Worm (Caenorhabditis elegans) whole organism, late embryonic: ENCODE measurements around the gene nhr-195.

Experiments used
- Y22D7AL.16 ChIP-seq: sonication (generic microtip); optimal IDR thresholded peaks from 2 replicates; lab custom pipeline; 2016; ENCODE audit warnings: missing genetic modification characterization, missing compliant biosample characterization
- ceh-18 ChIP-seq: sonication (generic microtip); optimal IDR thresholded peaks from 2 replicates; lab custom pipeline; 2016; ENCODE audit warnings: missing genetic modification characterization, missing compliant biosample characterization
- dmd-4 ChIP-seq: sonication (generic microtip); optimal IDR thresholded peaks from 2 replicates; lab custom pipeline; 2016; ENCODE audit warnings: borderline replicate concordance, missing genetic modification characterization, missing compliant biosample characterization
- fkh-10 ChIP-seq: fragments of 150-350 bp; optimal IDR thresholded peaks from 2 replicates; lab custom pipeline; 2014; ENCODE audit warnings: missing biosample characterization, missing genetic modification reagents, missing genetic modification characterization
- hlh-15 ChIP-seq: sonication (generic microtip); optimal IDR thresholded peaks from 2 replicates; lab custom pipeline; 2016; ENCODE audit warnings: missing genetic modification characterization, missing compliant biosample characterization
- mec-3 ChIP-seq: sonication (generic microtip); optimal IDR thresholded peaks from 2 replicates; lab custom pipeline; 2016; ENCODE audit warnings: borderline replicate concordance, missing genetic modification characterization, missing compliant biosample characterization
- nfya-1 ChIP-seq: sonication (generic microtip); optimal IDR thresholded peaks from 2 replicates; lab custom pipeline; 2017; ENCODE audit warnings: missing genetic modification characterization, mild to moderate bottlenecking, missing compliant biosample characterization, antibody characterized with exemption, moderate library complexity
- pax-1 ChIP-seq: fragments of 150-350 bp; optimal IDR thresholded peaks from 2 replicates; lab custom pipeline; 2014; ENCODE audit warnings: missing biosample characterization, missing genetic modification characterization
- pha-4 ChIP-seq: fragments of 150-350 bp; optimal IDR thresholded peaks from 2 replicates; lab custom pipeline; 2018; ENCODE audit warnings: missing biosample characterization, missing genetic modification reagents, missing genetic modification characterization
- rnt-1 ChIP-seq: sonication (generic microtip); optimal IDR thresholded peaks from 2 replicates; lab custom pipeline; 2016; ENCODE audit warnings: missing genetic modification characterization, missing compliant biosample characterization
- tbx-2 ChIP-seq: sonication (generic microtip); optimal IDR thresholded peaks from 2 replicates; lab custom pipeline; 2016; ENCODE audit warnings: missing genetic modification characterization, missing compliant biosample characterization
- unc-3 ChIP-seq, 2 experiments: fragments of 200-800 bp in 1 of 2; sonication (Bioruptor generic) in 1 of 2; sonication (generic microtip) in 1 of 2; conservative IDR thresholded peaks in 1 of 2; optimal IDR thresholded peaks in 1 of 2; 2 replicates each; pipeline versions ENCODE4 v1.3.6 to Lab custom; 2016 to 2022; ENCODE audit warnings: missing compliant biosample characterization in 2 of 2, missing genetic modification characterization in 2 of 2, missing genetic modification reagents in 1 of 2
- unc-42 ChIP-seq: sonication (generic microtip); optimal IDR thresholded peaks from 2 replicates; lab custom pipeline; 2016; ENCODE audit warnings: missing genotype, missing genetic modification characterization, missing compliant biosample characterization

DNA sequence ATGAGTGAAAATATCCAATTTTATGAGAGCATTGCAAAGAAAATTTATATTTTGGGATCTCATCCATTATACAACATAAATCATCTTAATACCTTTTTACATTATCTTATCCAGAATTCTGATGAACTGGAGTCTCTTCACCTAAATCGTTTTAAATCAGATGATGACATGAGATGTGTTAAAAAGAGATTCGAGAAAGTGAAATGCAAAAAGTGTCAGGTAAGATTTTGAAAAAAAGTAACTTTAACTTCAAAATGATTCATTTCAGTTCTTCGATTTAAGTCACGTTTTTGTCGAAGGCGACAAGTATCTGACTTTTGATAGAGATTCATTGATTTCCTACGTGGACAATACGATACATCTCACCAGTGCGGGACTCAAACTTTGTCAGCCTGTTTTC lies 46.7 kb upstream of the nhr-195 start:
- TF ChIP-seq hlh-15 (tag; lab: Kevin White, UChicago) = no peak
- TF ChIP-seq rnt-1 = no peak
- TF ChIP-seq fkh-10 (GFP tag; lab: Kevin White, UChicago) = no peak
- no peak for TF ChIP-seq tbx-2 (tag; lab: Kevin White, UChicago)
- no peak for TF ChIP-seq mec-3 (tag; lab: Kevin White, UChicago)
- no peak for TF ChIP-seq ceh-18
- TF ChIP-seq nfya-1 (tag; lab: Kevin White, UChicago) = no peak
- no peak for TF ChIP-seq pha-4 (tag; lab: Kevin White, UChicago)
- TF ChIP-seq unc-42 = no peak
- no peak for TF ChIP-seq unc-3 (GFP tag; conservative IDR thresholded peaks at IDR 0.05; lab: Robert Waterston, UW)
- TF ChIP-seq unc-3 (tag; optimal IDR thresholded peaks at IDR 0.05; lab: Kevin White, UChicago) = no peak
- no peak for TF ChIP-seq pax-1 (tag; lab: Kevin White, UChicago)
- no peak for TF ChIP-seq Y22D7AL.16 (tag; lab: Kevin White, UChicago)
- no peak for TF ChIP-seq dmd-4 (tag; lab: Kevin White, UChicago)
